Worm (Caenorhabditis elegans): ENCODE measurements around the gene irg-7.

Gene irg-7

DNA sequence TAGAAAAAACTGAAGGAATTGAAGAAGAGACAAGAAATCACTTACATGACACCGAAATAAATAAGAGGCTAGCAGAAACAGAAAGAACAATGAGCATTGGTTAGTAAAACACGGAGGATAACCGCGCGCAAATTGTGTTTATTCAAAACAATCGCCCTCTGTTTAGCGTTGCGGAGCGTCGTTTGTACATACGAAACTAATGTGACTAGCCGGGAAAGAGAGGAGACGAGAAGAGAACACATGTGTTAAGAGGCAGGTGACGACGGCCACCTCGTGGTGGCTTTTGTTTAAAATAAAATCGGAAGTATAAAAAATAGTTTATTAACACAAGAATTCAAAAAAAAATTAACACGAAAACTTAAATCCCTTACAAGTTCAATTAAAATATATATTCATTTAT is 2.4 kb upstream of the irg-7 start, which contains the start of gene F40F4.7 (continued):
- TF ChIP-seq dve-1 (tag; optimal IDR thresholded peaks at IDR 0.05; ENCODE audit: insufficient read depth) (peak; percentile 80), aly-2 (tag; optimal IDR thresholded peaks at IDR 0.05) (no peak), snpc-1.2 (GFP tag; IDR thresholded peaks at IDR 0.05) (no peak), madf-9 (GFP tag; conservative IDR thresholded peaks at IDR 0.05) (no peak), lin-1 (GFP tag; IDR thresholded peaks at IDR 0.05) (no peak), zip-11 (GFP tag; IDR thresholded peaks at IDR 0.05) (no peak), attf-4 (tag; optimal IDR thresholded peaks at IDR 0.05) (no peak), mdt-29 (GFP tag; IDR thresholded peaks at IDR 0.05) (no peak), T26A8.4 (GFP tag; IDR thresholded peaks at IDR 0.05) (no peak), mdl-1 (tag; optimal IDR thresholded peaks at IDR 0.05) (peak; percentile 66 to 91), gei-8 (GFP tag; optimal IDR thresholded peaks at IDR 0.05) (no peak), ceh-44 (GFP tag; IDR thresholded peaks at IDR 0.05) (no peak), ctbp-1 (GFP tag; IDR thresholded peaks at IDR 0.05) (no peak), mep-1 (tag; optimal IDR thresholded peaks at IDR 0.05) (peak; percentile 80), tag-97 (GFP tag; IDR thresholded peaks at IDR 0.05) (no peak), lim-7 (GFP tag; IDR thresholded peaks at IDR 0.05) (no peak), nhr-48 (tag; optimal IDR thresholded peaks at IDR 0.05) (peak; percentile 21), nhr-42 (GFP tag; IDR thresholded peaks at IDR 0.05) (no peak), vab-7 (GFP tag; IDR thresholded peaks at IDR 0.05) (no peak), hlh-30 (tag; optimal IDR thresholded peaks at IDR 0.05; ENCODE audit: insufficient read depth) (peak; percentile 99), unc-39 (tag; optimal IDR thresholded peaks at IDR 0.05) (no peak), D1046.2 (GFP tag; IDR thresholded peaks at IDR 0.05) (no peak), F26F4.8 (GFP tag; conservative IDR thresholded peaks at IDR 0.05) (no peak), egl-43 (GFP tag; IDR thresholded peaks at IDR 0.05) (no peak), madf-5 (GFP tag; IDR thresholded peaks at IDR 0.05) (no peak), pha-4 (GFP tag; IDR thresholded peaks at IDR 0.05) (no peak), pha-4 (tag; optimal IDR thresholded peaks at IDR 0.05) (peak; percentile 90), T20F7.1 (GFP tag; optimal IDR thresholded peaks at IDR 0.05) (peak; percentile 95), nhr-77 (tag; optimal IDR thresholded peaks at IDR 0.05) (peak; percentile 57), Y5F2A.4 (GFP tag; optimal IDR thresholded peaks at IDR 0.05) (no peak), hlh-11 (tag; optimal IDR thresholded peaks at IDR 0.05) (peak; percentile 90), ceh-20 (GFP tag; IDR thresholded peaks at IDR 0.05) (peak; percentile 55; the same call in 1 of the 2 replicates), hif-1 (tag; optimal IDR thresholded peaks at IDR 0.05) (peak in 1 of 2 experiments; percentile 50), nhr-28 (tag; optimal IDR thresholded peaks at IDR 0.05) (peak; percentile 83), spr-1 (tag; optimal IDR thresholded peaks at IDR 0.05) (no peak), sdz-12 (GFP tag; optimal IDR thresholded peaks at IDR 0.05) (no peak)

DNA sequence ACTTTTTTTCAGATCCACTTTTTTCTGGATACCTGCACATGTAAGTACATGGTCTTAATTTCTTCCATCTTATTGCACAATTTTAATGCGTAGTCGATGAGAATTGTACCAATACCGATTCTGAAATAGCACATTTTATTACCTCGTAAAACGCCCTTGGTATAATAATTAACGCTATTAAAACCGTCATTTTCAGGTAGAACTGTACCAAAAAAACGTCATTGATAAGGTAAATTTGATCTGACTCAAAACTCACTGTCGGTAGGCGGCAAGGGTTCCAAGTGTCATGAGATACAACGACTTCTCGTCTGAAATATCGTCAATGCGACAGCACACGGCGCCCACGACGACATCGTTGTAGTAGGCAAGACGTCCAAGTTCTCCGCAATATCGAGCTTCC is 966 bp upstream of the irg-7 start:
- TF ChIP-seq ceh-20 (GFP tag; IDR thresholded peaks at IDR 0.05) (no peak), ztf-11 (tag; optimal IDR thresholded peaks at IDR 0.05) (no peak), nhr-48 (tag; optimal IDR thresholded peaks at IDR 0.05) (no peak), pha-4 (GFP tag; IDR thresholded peaks at IDR 0.05) (no peak), pha-4 (tag; optimal IDR thresholded peaks at IDR 0.05) (no peak), hlh-11 (tag; optimal IDR thresholded peaks at IDR 0.05) (peak; percentile 27), aha-1 (tag) (no peak), unc-62 (GFP tag; optimal IDR thresholded peaks at IDR 0.05 in 1 of 2) (peak in 1 of 2 experiments; percentile 94), unc-62 (tag; optimal IDR thresholded peaks at IDR 0.05) (no peak), F49E8.2 (tag; optimal IDR thresholded peaks at IDR 0.05; ENCODE audit: borderline replicate concordance) (no peak), hmg-1.1 (GFP tag; IDR thresholded peaks at IDR 0.05) (no peak), ceh-62 (tag; optimal IDR thresholded peaks at IDR 0.05) (no peak), ctbp-1 (GFP tag; IDR thresholded peaks at IDR 0.05) (no peak), Y48G9A.11 (GFP tag; IDR thresholded peaks at IDR 0.05) (no peak), duxl-1 (tag; optimal IDR thresholded peaks at IDR 0.05; ENCODE audit: poor library complexity) (no peak), sdz-12 (GFP tag; optimal IDR thresholded peaks at IDR 0.05) (no peak), gei-8 (GFP tag; optimal IDR thresholded peaks at IDR 0.05) (no peak), dve-1 (tag; optimal IDR thresholded peaks at IDR 0.05; ENCODE audit: insufficient read depth) (peak; percentile 16), dmd-8 (GFP tag; IDR thresholded peaks at IDR 0.05) (no peak), php-3 (GFP tag; IDR thresholded peaks at IDR 0.05) (peak; percentile 97), nhr-28 (tag; optimal IDR thresholded peaks at IDR 0.05) (peak; percentile 44), dmd-6 (GFP tag; IDR thresholded peaks at IDR 0.05) (peak; percentile 40; the same call in 1 of the 2 replicates), zip-2 (tag; optimal IDR thresholded peaks at IDR 0.05) (no peak)
